Worm (Caenorhabditis elegans) whole organism, young adult: Measurements from ENCODE around the gene orai-1.

Source experiments
- B0035.1 ChIP-seq: sonication (generic microtip); optimal IDR thresholded peaks from 2 replicates; lab custom pipeline; 2016; ENCODE audit warnings: missing genetic modification characterization, mild to moderate bottlenecking, missing compliant biosample characterization, missing genotype, missing genetic modification reagents
- B0261.1 ChIP-seq: sonication (generic microtip); optimal IDR thresholded peaks from 2 replicates; lab custom pipeline; 2016; ENCODE audit warnings: mild to moderate bottlenecking, missing genetic modification characterization, moderate library complexity, missing compliant biosample characterization
- F33H1.4 ChIP-seq: fragments of 200-800 bp; sonication (Bioruptor generic); IDR thresholded peaks from 2 replicates; pipeline ENCODE4 v1.3.6; 2022; ENCODE audit warnings: missing genetic modification reagents, missing genetic modification characterization, missing compliant biosample characterization
- F37B4.10 ChIP-seq: fragments of 200-800 bp; sonication (Bioruptor generic); IDR thresholded peaks from 2 replicates; pipeline ENCODE4 v1.3.6; 2022; ENCODE audit warnings: missing genetic modification characterization, missing compliant biosample characterization
- F57C9.4 ChIP-seq: sonication (generic microtip); optimal IDR thresholded peaks from 2 replicates; lab custom pipeline; 2017; ENCODE audit warnings: mild to moderate bottlenecking, missing genetic modification characterization, missing compliant biosample characterization
- K11D2.4 ChIP-seq: fragments of 200-800 bp; sonication (Bioruptor generic); IDR thresholded peaks from 2 replicates; pipeline ENCODE4 v1.3.6; 2022; ENCODE audit warnings: missing genetic modification reagents, missing genetic modification characterization, missing compliant biosample characterization
- T07F8.4 ChIP-seq: sonication (generic microtip); optimal IDR thresholded peaks from 2 replicates; lab custom pipeline; 2016; ENCODE audit warnings: mild to moderate bottlenecking, missing genetic modification characterization, moderate library complexity, missing compliant biosample characterization
- Y67H2A.10 ChIP-seq: fragments of 200-800 bp; sonication (Bioruptor generic); conservative IDR thresholded peaks from 2 replicates; pipeline ENCODE4 v1.3.6; 2022; ENCODE audit warnings: missing genetic modification reagents, missing genetic modification characterization, missing compliant biosample characterization
- akir-1 ChIP-seq: fragments of 200-800 bp; sonication (Bioruptor generic); optimal IDR thresholded peaks from 2 replicates; lab custom pipeline; 2018; ENCODE audit warnings: mild to moderate bottlenecking, missing genetic modification characterization, moderate library complexity, missing compliant biosample characterization
- ama-1 ChIP-seq, 3 experiments: fragments of 150-350 bp in 1 of 3; sonication (generic microtip) in 2 of 3; optimal IDR thresholded peaks; 2 replicates each; lab custom pipeline; 2014 to 2018; ENCODE audit warnings: missing biosample characterization in 2 of 3, missing genetic modification characterization in 2 of 3, missing genetic modification reagents in 2 of 3
- aptf-2 ChIP-seq: fragments of 200-800 bp; sonication (Bioruptor generic); conservative IDR thresholded peaks from 2 replicates; pipeline ENCODE4 v1.3.6; 2022; ENCODE audit warnings: missing genetic modification reagents, missing genetic modification characterization, missing compliant biosample characterization
- attf-3 ChIP-seq: fragments of 200-800 bp; sonication (Bioruptor generic); conservative IDR thresholded peaks from 2 replicates; pipeline ENCODE4 v1.3.6; 2022; ENCODE audit warnings: missing genetic modification reagents, missing genetic modification characterization, missing compliant biosample characterization
- bed-2 ChIP-seq: fragments of 200-800 bp; sonication (Bioruptor generic); IDR thresholded peaks from 2 replicates; pipeline ENCODE4 v1.3.6; 2022; ENCODE audit warnings: missing genetic modification reagents, missing genetic modification characterization, missing compliant biosample characterization
- cebp-1 ChIP-seq, 2 experiments: fragments of 200-800 bp in 1 of 2; sonication (Bioruptor generic) in 1 of 2; sonication (generic microtip) in 1 of 2; IDR thresholded peaks in 1 of 2; optimal IDR thresholded peaks in 1 of 2; 2 replicates each; pipeline versions ENCODE4 v1.3.6 to Lab custom; 2017 to 2022; ENCODE audit warnings: missing compliant biosample characterization in 2 of 2, missing genetic modification characterization in 2 of 2, mild to moderate bottlenecking in 1 of 2, missing genetic modification reagents in 1 of 2, moderate library complexity in 1 of 2
- ceh-100 ChIP-seq: fragments of 200-800 bp; sonication (Bioruptor generic); IDR thresholded peaks from 2 replicates; pipeline ENCODE4 v1.3.6; 2022; ENCODE audit warnings: missing genetic modification reagents, missing genetic modification characterization, missing compliant biosample characterization
- ceh-40 ChIP-seq: fragments of 200-800 bp; sonication (Bioruptor generic); IDR thresholded peaks from 2 replicates; pipeline ENCODE4 v1.3.6; 2022; ENCODE audit warnings: missing genetic modification characterization, missing compliant biosample characterization
- ceh-79 ChIP-seq: sonication (generic microtip); optimal IDR thresholded peaks from 2 replicates; lab custom pipeline; 2017; ENCODE audit warnings: mild to moderate bottlenecking, missing genetic modification characterization, missing compliant biosample characterization
- ceh-91 ChIP-seq: fragments of 200-800 bp; sonication (Bioruptor generic); IDR thresholded peaks from 2 replicates; pipeline ENCODE4 v1.3.6; 2022; ENCODE audit warnings: missing genetic modification reagents, missing genetic modification characterization, missing compliant biosample characterization
- dox-1 ChIP-seq: fragments of 200-800 bp; sonication (Bioruptor generic); IDR thresholded peaks from 2 replicates; pipeline ENCODE4 v1.3.6; 2022; ENCODE audit warnings: missing genetic modification reagents, missing genetic modification characterization, missing compliant biosample characterization
- efl-1 ChIP-seq: fragments of 150-350 bp; optimal IDR thresholded peaks from 2 replicates; lab custom pipeline; 2014; ENCODE audit warnings: missing biosample characterization, missing genetic modification reagents, missing genetic modification characterization
- egl-18 ChIP-seq: fragments of 200-800 bp; sonication (Bioruptor generic); IDR thresholded peaks from 2 replicates; pipeline ENCODE4 v1.3.6; 2022; ENCODE audit warnings: missing genetic modification reagents, missing genetic modification characterization, missing compliant biosample characterization
- egl-44 ChIP-seq: fragments of 200-800 bp; sonication (Bioruptor generic); IDR thresholded peaks from 2 replicates; pipeline ENCODE4 v1.3.6; 2022; ENCODE audit warnings: missing genetic modification reagents, missing genetic modification characterization, missing compliant biosample characterization
- ekl-4 ChIP-seq: fragments of 200-800 bp; sonication (Bioruptor generic); IDR thresholded peaks from 2 replicates; pipeline ENCODE4 v1.3.6; 2022; ENCODE audit warnings: missing genetic modification reagents, missing genetic modification characterization, missing compliant biosample characterization
- ets-4 ChIP-seq: fragments of 200-800 bp; sonication (Bioruptor generic); optimal IDR thresholded peaks from 2 replicates; lab custom pipeline; 2018; ENCODE audit warnings: mild to moderate bottlenecking, missing genetic modification characterization, missing compliant biosample characterization
- fkh-3 ChIP-seq: sonication (generic microtip); optimal IDR thresholded peaks from 2 replicates; lab custom pipeline; 2016; ENCODE audit warnings: mild to moderate bottlenecking, missing genetic modification characterization, missing compliant biosample characterization
- gei-17 ChIP-seq: fragments of 200-800 bp; sonication (Bioruptor generic); optimal IDR thresholded peaks from 2 replicates; lab custom pipeline; 2018; ENCODE audit warnings: mild to moderate bottlenecking, missing genetic modification characterization, missing compliant biosample characterization
- hmg-1.2 ChIP-seq: fragments of 200-800 bp; sonication (Bioruptor generic); IDR thresholded peaks from 2 replicates; pipeline ENCODE4 v1.3.6; 2022; ENCODE audit warnings: missing genetic modification reagents, missing genetic modification characterization, missing compliant biosample characterization
- hmg-20 ChIP-seq: fragments of 200-800 bp; sonication (Bioruptor generic); IDR thresholded peaks from 2 replicates; pipeline ENCODE4 v1.3.6; 2022; ENCODE audit warnings: missing genetic modification reagents, missing genetic modification characterization, missing compliant biosample characterization
- let-526 ChIP-seq: fragments of 200-800 bp; sonication (Bioruptor generic); IDR thresholded peaks from 2 replicates; pipeline ENCODE4 v1.3.6; 2022; ENCODE audit warnings: missing genetic modification reagents, missing genetic modification characterization, missing compliant biosample characterization
- lin-26 ChIP-seq: fragments of 200-800 bp; sonication (Bioruptor generic); IDR thresholded peaks from 2 replicates; pipeline ENCODE4 v1.3.6; 2022; ENCODE audit warnings: missing genetic modification reagents, missing genetic modification characterization, missing compliant biosample characterization
- lin-35 ChIP-seq, 3 experiments: fragments of 150-350 bp in 2 of 3; sonication (generic microtip) in 1 of 3; optimal IDR thresholded peaks; 2 replicates each; lab custom pipeline; 2014 to 2018; ENCODE audit warnings: missing biosample characterization in 3 of 3, missing genetic modification characterization in 3 of 3, missing genetic modification reagents in 3 of 3
- madf-3 ChIP-seq: fragments of 200-800 bp; sonication (Bioruptor generic); IDR thresholded peaks from 2 replicates; pipeline ENCODE4 v1.3.6; 2022; ENCODE audit warnings: missing genetic modification reagents, missing genetic modification characterization, missing compliant biosample characterization
- madf-6 ChIP-seq: fragments of 200-800 bp; sonication (Bioruptor generic); IDR thresholded peaks from 2 replicates; pipeline ENCODE4 v1.3.6; 2022; ENCODE audit warnings: missing genetic modification reagents, missing genetic modification characterization, missing compliant biosample characterization
- mcd-1 ChIP-seq: fragments of 200-800 bp; sonication (Bioruptor generic); IDR thresholded peaks from 2 replicates; pipeline ENCODE4 v1.3.6; 2022; ENCODE audit warnings: missing genetic modification reagents, missing genetic modification characterization, missing compliant biosample characterization
- mes-4 ChIP-seq: sonication (generic microtip); optimal IDR thresholded peaks from 2 replicates; lab custom pipeline; 2016; ENCODE audit warnings: missing genotype, missing genetic modification characterization, missing compliant biosample characterization
- nfya-1 ChIP-seq: sonication (generic microtip); optimal IDR thresholded peaks from 2 replicates; lab custom pipeline; 2017; ENCODE audit warnings: antibody characterized with exemption, missing compliant biosample characterization, missing genetic modification characterization, borderline replicate concordance; ENCODE audit not compliant: insufficient read depth
- nhr-80 ChIP-seq: sonication (generic microtip); optimal IDR thresholded peaks from 2 replicates; lab custom pipeline; 2016; ENCODE audit warnings: missing genetic modification characterization, missing compliant biosample characterization
- pha-4 ChIP-seq: fragments of 150-350 bp; sonication (generic microtip); optimal IDR thresholded peaks from 2 replicates; lab custom pipeline; 2014; ENCODE audit warnings: missing biosample characterization, missing genetic modification reagents, missing genetic modification characterization
- rpc-1 ChIP-seq, 2 experiments: fragments of 150-350 bp in 1 of 2; sonication (generic microtip) in 1 of 2; optimal IDR thresholded peaks; 2 replicates each; lab custom pipeline; 2014 to 2018; ENCODE audit warnings: missing biosample characterization in 1 of 2, missing genetic modification characterization in 1 of 2, missing genetic modification reagents in 1 of 2, missing genotype in 1 of 2
- sptf-2 ChIP-seq: fragments of 200-800 bp; sonication (Bioruptor generic); optimal IDR thresholded peaks from 2 replicates; lab custom pipeline; 2018; ENCODE audit warnings: mild to moderate bottlenecking, missing genetic modification characterization, missing compliant biosample characterization
- tbp1 ChIP-seq: fragments of 200-800 bp; sonication (Bioruptor generic); optimal IDR thresholded peaks from 2 replicates; lab custom pipeline; 2018; ENCODE audit warnings: mild to moderate bottlenecking, missing genetic modification characterization, missing compliant biosample characterization
- unc-130 ChIP-seq: sonication (generic microtip); optimal IDR thresholded peaks from 2 replicates; lab custom pipeline; 2016; ENCODE audit warnings: missing genetic modification reagents, missing genetic modification characterization, missing compliant biosample characterization
- unc-62 ChIP-seq: fragments of 150-350 bp; optimal IDR thresholded peaks from 2 replicates; lab custom pipeline; 2014; ENCODE audit warnings: missing biosample characterization, missing genetic modification reagents, missing genetic modification characterization
- xnd-1 ChIP-seq: sonication (generic microtip); optimal IDR thresholded peaks from 2 replicates; lab custom pipeline; 2016; ENCODE audit warnings: missing genotype, missing genetic modification reagents, missing genetic modification characterization, missing compliant biosample characterization
- ztf-6 ChIP-seq: fragments of 200-800 bp; sonication (Bioruptor generic); IDR thresholded peaks from 2 replicates; pipeline ENCODE4 v1.3.6; 2022; ENCODE audit warnings: missing genetic modification reagents, missing genetic modification characterization, missing compliant biosample characterization

orai-1 gene

DNA sequence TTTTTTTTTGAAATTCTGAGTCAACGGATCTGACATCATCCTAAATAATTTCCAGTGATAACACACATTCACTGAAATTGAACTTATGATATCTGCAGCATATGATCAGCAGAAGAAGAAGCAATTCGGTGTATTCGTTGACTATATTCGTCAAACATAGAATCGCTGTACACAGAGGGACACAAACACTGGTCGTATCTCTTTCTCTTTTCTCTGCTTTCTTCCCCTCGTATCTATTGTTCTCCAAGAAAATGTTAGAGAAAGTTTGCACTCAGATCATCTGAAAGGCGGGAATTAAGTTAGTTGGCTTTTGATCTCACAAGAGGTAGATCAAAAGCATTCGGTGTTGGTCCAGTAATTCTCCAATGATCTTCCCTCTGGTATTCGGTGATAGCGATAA, 4.0 kb downstream of the orai-1 start:
- no peak for TF ChIP-seq attf-3
- TF ChIP-seq ekl-4 (GFP tag; lab: Robert Waterston, UW), result no peak
- TF ChIP-seq F57C9.4, result no peak
- TF ChIP-seq ceh-91, result no peak
- TF ChIP-seq dox-1 (GFP tag; lab: Robert Waterston, UW), result no peak
- TF ChIP-seq mes-4 (tag; lab: Kevin White, UChicago), result no peak
- no peak for TF ChIP-seq egl-18 (GFP tag; lab: Robert Waterston, UW)
- no peak for TF ChIP-seq tbp1 (GFP tag; lab: Kevin White, UChicago)
- TF ChIP-seq B0261.1 (tag; lab: Kevin White, UChicago), result no peak
- no peak for TF ChIP-seq nfya-1 (tag; lab: Kevin White, UChicago)
- no peak for TF ChIP-seq T07F8.4
- no peak for TF ChIP-seq lin-35 (GFP tag; optimal IDR thresholded peaks at IDR 0.05; lab: Kevin White, UChicago)
- TF ChIP-seq unc-130 (GFP tag; lab: Kevin White, UChicago), result no peak
- TF ChIP-seq ama-1 (optimal IDR thresholded peaks at IDR 0.05; lab: Kevin White, UChicago), result no peak
- TF ChIP-seq ama-1 (GFP tag; optimal IDR thresholded peaks at IDR 0.05; lab: Kevin White, UChicago), result no peak
- TF ChIP-seq mcd-1, result no peak
- no peak for TF ChIP-seq Y67H2A.10 (GFP tag; lab: Robert Waterston, UW)
- TF ChIP-seq ceh-79 (tag; lab: Kevin White, UChicago), result no peak
- no peak for TF ChIP-seq F33H1.4
- TF ChIP-seq ceh-100 (GFP tag; lab: Robert Waterston, UW), result no peak

ce11 chrIII:651587-651986, 5.0 kb downstream of the orai-1 start:
- no peak for TF ChIP-seq F37B4.10 (GFP tag; lab: Robert Waterston, UW)
- peak; percentile 63 for TF ChIP-seq nhr-80 (tag; lab: Kevin White, UChicago)

DNA sequence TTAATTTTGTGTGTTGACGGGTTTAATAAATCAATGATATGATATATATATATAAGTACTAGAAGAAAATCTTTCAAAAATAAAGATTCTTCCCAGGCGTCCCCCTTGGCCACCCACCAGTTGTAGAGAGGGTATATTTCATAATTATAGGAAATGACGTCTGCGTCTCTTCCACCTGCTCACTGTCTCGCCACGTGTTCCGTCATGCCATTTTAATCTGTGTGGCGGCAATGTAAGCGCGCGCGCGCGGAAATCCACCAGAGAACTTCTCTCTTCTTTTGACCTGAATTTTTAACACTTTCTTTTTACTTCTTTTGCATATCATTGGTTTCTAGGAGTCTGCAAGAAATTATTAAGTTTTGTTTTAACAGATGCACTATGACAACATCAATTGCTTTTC, 7.8 kb downstream of the orai-1 start:
- TF ChIP-seq F37B4.10 (GFP tag; lab: Robert Waterston, UW) (no peak), let-526 (GFP tag; lab: Robert Waterston, UW) (no peak), gei-17 (GFP tag; lab: Kevin White, UChicago) (no peak), ets-4 (GFP tag; lab: Kevin White, UChicago) (no peak), ceh-100 (GFP tag; lab: Robert Waterston, UW) (no peak; the same call in 1 of the 2 replicates), rpc-1 (optimal IDR thresholded peaks at IDR 0.05; lab: Kevin White, UChicago) (no peak), rpc-1 (tag; optimal IDR thresholded peaks at IDR 0.05; lab: Kevin White, UChicago) (no peak), mcd-1 (peak; percentile 30; the same call in 1 of the 2 replicates), ztf-6 (GFP tag; lab: Robert Waterston, UW) (no peak), lin-26 (GFP tag; lab: Robert Waterston, UW) (no peak), ceh-40 (GFP tag; lab: Robert Waterston, UW) (no peak), madf-3 (GFP tag; lab: Robert Waterston, UW) (0 out of 2 replicates have a peak, but pooled peaks have one; percentile 49), akir-1 (GFP tag; lab: Kevin White, UChicago) (no peak), cebp-1 (GFP tag; IDR thresholded peaks at IDR 0.05; lab: Robert Waterston, UW) (0 out of 2 replicates have a peak, but pooled peaks have one; percentile 8), cebp-1 (tag; optimal IDR thresholded peaks at IDR 0.05; lab: Kevin White, UChicago) (peak; percentile 81), egl-18 (GFP tag; lab: Robert Waterston, UW) (no peak), sptf-2 (GFP tag; lab: Kevin White, UChicago) (no peak), K11D2.4 (no peak), madf-6 (GFP tag; lab: Robert Waterston, UW) (peak; percentile 89), hmg-20 (GFP tag; lab: Robert Waterston, UW) (no peak), xnd-1 (tag; lab: Kevin White, UChicago) (peak; percentile 47), attf-3 (no peak), efl-1 (GFP tag; lab: Kevin White, UChicago) (peak; percentile 78), hmg-1.2 (peak; percentile 89), egl-44 (GFP tag; lab: Robert Waterston, UW) (no peak), pha-4 (tag; lab: Kevin White, UChicago) (no peak), B0035.1 (no peak), aptf-2 (GFP tag; lab: Robert Waterston, UW) (0 out of 2 replicates have a peak, but pooled peaks have one; percentile 23), bed-2 (GFP tag; lab: Robert Waterston, UW) (no peak), unc-62 (GFP tag; lab: Kevin White, UChicago) (no peak), fkh-3 (no peak)
